Fruit fly (Drosophila melanogaster) whole organism, adult: Measurements from ENCODE around the gene flfl.

Experiments
- CG11617 ChIP-seq: fragments of 200-800 bp; sonication (Bioruptor generic); optimal IDR thresholded peaks from 2 replicates; lab custom pipeline; 2017; ENCODE audit warnings: mild to moderate bottlenecking, missing biosample characterization, missing genetic modification reagents, missing genetic modification characterization
- CG14711 ChIP-seq: fragments of 200-800 bp; sonication (Bioruptor generic); optimal IDR thresholded peaks from 2 replicates; lab custom pipeline; 2018; ENCODE audit warnings: missing biosample characterization, mild to moderate bottlenecking, missing genetic modification characterization, moderate library complexity
- CG1620 ChIP-seq: fragments of 200-800 bp; sonication (Bioruptor generic); optimal IDR thresholded peaks from 2 replicates; lab custom pipeline; 2016; ENCODE audit warnings: missing biosample characterization, missing genetic modification characterization
- Crg-1 ChIP-seq: fragments of 200-800 bp; sonication (Bioruptor generic); optimal IDR thresholded peaks from 2 replicates; lab custom pipeline; 2016; ENCODE audit warnings: missing biosample characterization, missing genetic modification characterization
- cic ChIP-seq: fragments of 200-800 bp; sonication (Bioruptor generic); optimal IDR thresholded peaks from 2 replicates; lab custom pipeline; 2017; ENCODE audit warnings: missing biosample characterization, mild to moderate bottlenecking, missing genetic modification characterization, moderate library complexity
- kay ChIP-seq: fragments of 200-800 bp; sonication (Bioruptor generic); peaks from one replicate; lab custom pipeline; 2016; ENCODE audit warnings: missing biosample characterization, missing genetic modification characterization, borderline replicate concordance
- pad ChIP-seq: fragments of 200-800 bp; sonication (Bioruptor generic); optimal IDR thresholded peaks from 3 replicates; lab custom pipeline; 2017; ENCODE audit warnings: missing biosample characterization, missing genetic modification characterization, mild to moderate bottlenecking, moderate library complexity, missing genetic modification reagents
- tj ChIP-seq: fragments of 200-800 bp; sonication (Bioruptor generic); optimal IDR thresholded peaks from 3 replicates; lab custom pipeline; 2017; ENCODE audit warnings: missing biosample characterization, mild to moderate bottlenecking, missing genetic modification characterization, moderate library complexity
- toe ChIP-seq: fragments of 200-800 bp; sonication (Bioruptor generic); optimal IDR thresholded peaks from 2 replicates; lab custom pipeline; 2016; ENCODE audit warnings: missing biosample characterization, missing genetic modification characterization

dm6 chr3R:13684569-13685402 is 1.1 kb downstream of the flfl start:
- TF ChIP-seq CG11617 (GFP tag; lab: Kevin White, UChicago) (no peak), toe (GFP tag; lab: Kevin White, UChicago) (no peak), CG14711 (no peak), tj (peak; percentile 94), Crg-1 (GFP tag; lab: Kevin White, UChicago) (no peak), pad (peak; percentile 18), CG1620 (GFP tag; lab: Kevin White, UChicago) (no peak), cic (GFP tag; lab: Kevin White, UChicago) (peak; percentile 81), kay (GFP tag; lab: Kevin White, UChicago) (no peak)
